Worm (Caenorhabditis elegans): ENCODE data around the gene cest-2.1.
A peak's percentile ranks its signal among the peaks of the same experiment; 100 is the strongest.

Gene cest-2.1

DNA sequence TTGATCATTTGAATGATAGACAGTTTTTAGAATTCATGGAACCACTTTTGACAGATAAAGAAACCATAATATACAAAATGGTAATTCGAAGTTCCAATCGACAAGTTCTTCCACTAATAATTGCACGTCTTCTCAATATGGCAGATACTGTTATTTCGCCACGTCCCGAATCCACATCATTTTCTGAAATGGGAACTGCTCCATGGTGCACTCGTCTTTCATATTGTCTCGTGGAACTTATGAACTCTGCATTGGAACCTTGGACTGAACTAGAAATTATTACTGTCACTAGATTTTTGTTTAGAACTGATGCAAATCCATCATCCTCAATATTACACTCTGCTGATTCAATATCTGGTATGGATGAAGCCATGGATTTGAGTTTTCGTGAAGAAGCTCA lies 15.8 kb upstream of the cest-2.1 start:
- TF ChIP-seq flt-1 (GFP tag; IDR thresholded peaks at IDR 0.05) (no peak), ztf-29 (GFP tag; IDR thresholded peaks at IDR 0.05) (no peak), med-1 (GFP tag; optimal IDR thresholded peaks at IDR 0.05; ENCODE audit: insufficient read depth) (no peak), ztf-23 (GFP tag; IDR thresholded peaks at IDR 0.05) (no peak), T22C8.4 (GFP tag; IDR thresholded peaks at IDR 0.05) (no peak), ref-1 (GFP tag; conservative IDR thresholded peaks at IDR 0.05) (no peak), klf-2 (GFP tag; conservative IDR thresholded peaks at IDR 0.05) (no peak), cog-1 (tag; optimal IDR thresholded peaks at IDR 0.05) (no peak), tab-1 (GFP tag; IDR thresholded peaks at IDR 0.05) (no peak)

- TF ChIP-seq med-1 (GFP tag; optimal IDR thresholded peaks at IDR 0.05; ENCODE audit: insufficient read depth) (no peak), ztf-23 (GFP tag; IDR thresholded peaks at IDR 0.05) (no peak), tab-1 (GFP tag; IDR thresholded peaks at IDR 0.05) (no peak), flt-1 (GFP tag; IDR thresholded peaks at IDR 0.05) (no peak), klf-2 (GFP tag; conservative IDR thresholded peaks at IDR 0.05) (no peak), cog-1 (tag; optimal IDR thresholded peaks at IDR 0.05) (peak; percentile 3), T22C8.4 (GFP tag; IDR thresholded peaks at IDR 0.05) (no peak)
Observed at ce11 chrV:14185438-14185837, 14.2 kb upstream of the cest-2.1 start, which contains the start of the genes trm-1 and ints-2. TSS of gene trm-1 (minus strand) at chrV:14185612. TSS of gene ints-2 (plus strand) at chrV:14185686.

ce11 chrV:14182860-14183259 lies 11.6 kb upstream of the cest-2.1 start, which contains the start of gene cest-2.3:
TSS of gene cest-2.3 (minus strand) at chrV:14182960.
- no peak for TF ChIP-seq klf-2 (GFP tag; conservative IDR thresholded peaks at IDR 0.05)
- TF ChIP-seq ztf-23 (GFP tag; IDR thresholded peaks at IDR 0.05): no peak
- TF ChIP-seq ztf-29 (GFP tag; IDR thresholded peaks at IDR 0.05): no peak
- no peak for TF ChIP-seq ref-1 (GFP tag; conservative IDR thresholded peaks at IDR 0.05)
- TF ChIP-seq cog-1 (tag; optimal IDR thresholded peaks at IDR 0.05): no peak

ce11 chrV:14179947-14180346 lies 8.7 kb upstream of the cest-2.1 start, which contains the start of gene ZC376.8:
TSS of gene ZC376.8 (plus strand) at chrV:14180247.
- TF ChIP-seq tab-1 (GFP tag; IDR thresholded peaks at IDR 0.05) (no peak), med-1 (GFP tag; optimal IDR thresholded peaks at IDR 0.05; ENCODE audit: insufficient read depth) (no peak), T22C8.4 (GFP tag; IDR thresholded peaks at IDR 0.05) (no peak), klf-2 (GFP tag; conservative IDR thresholded peaks at IDR 0.05) (no peak), ztf-23 (GFP tag; IDR thresholded peaks at IDR 0.05) (no peak), cog-1 (tag; optimal IDR thresholded peaks at IDR 0.05) (no peak), ref-1 (GFP tag; conservative IDR thresholded peaks at IDR 0.05) (no peak), flt-1 (GFP tag; IDR thresholded peaks at IDR 0.05) (no peak), ztf-29 (GFP tag; IDR thresholded peaks at IDR 0.05) (no peak)

DNA sequence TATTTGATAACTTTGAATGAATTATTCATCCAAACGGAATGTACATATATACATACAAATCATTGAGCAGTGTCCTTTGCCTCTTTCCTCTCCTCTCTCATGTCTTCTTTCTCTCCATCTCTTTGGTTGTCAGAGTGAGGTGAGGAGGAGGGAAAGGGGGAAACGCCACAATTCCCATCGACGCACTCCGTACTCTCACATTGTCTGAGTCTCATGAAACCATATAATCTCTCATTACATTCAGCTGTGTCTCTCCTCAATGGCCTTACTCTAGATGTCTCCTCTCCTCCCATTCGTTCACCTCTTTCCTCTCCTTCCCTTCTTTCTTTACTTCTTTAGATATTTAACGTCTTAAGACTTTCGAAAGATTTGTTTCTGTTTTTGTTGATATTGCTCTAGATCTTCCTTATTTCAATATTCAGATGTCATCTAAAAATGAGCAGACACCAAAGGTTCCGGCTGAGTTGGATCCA lies 6.4 kb upstream of the cest-2.1 start, which contains the start of gene ceh-74:
Gene ceh-74, plus strand, starts transcription at position 423 of the 473 bp plus-strand sequence.
- TF ChIP-seq flt-1 (GFP tag; IDR thresholded peaks at IDR 0.05): no peak
- no peak for TF ChIP-seq ztf-23 (GFP tag; IDR thresholded peaks at IDR 0.05)
- no peak for TF ChIP-seq cog-1 (tag; optimal IDR thresholded peaks at IDR 0.05)
- TF ChIP-seq klf-2 (GFP tag; conservative IDR thresholded peaks at IDR 0.05): no peak
- TF ChIP-seq med-1 (GFP tag; optimal IDR thresholded peaks at IDR 0.05; ENCODE audit: insufficient read depth): no peak
- no peak for TF ChIP-seq T22C8.4 (GFP tag; IDR thresholded peaks at IDR 0.05)
- no peak for TF ChIP-seq tab-1 (GFP tag; IDR thresholded peaks at IDR 0.05)
- TF ChIP-seq ref-1 (GFP tag; conservative IDR thresholded peaks at IDR 0.05): no peak
- no peak for TF ChIP-seq ztf-29 (GFP tag; IDR thresholded peaks at IDR 0.05)

DNA sequence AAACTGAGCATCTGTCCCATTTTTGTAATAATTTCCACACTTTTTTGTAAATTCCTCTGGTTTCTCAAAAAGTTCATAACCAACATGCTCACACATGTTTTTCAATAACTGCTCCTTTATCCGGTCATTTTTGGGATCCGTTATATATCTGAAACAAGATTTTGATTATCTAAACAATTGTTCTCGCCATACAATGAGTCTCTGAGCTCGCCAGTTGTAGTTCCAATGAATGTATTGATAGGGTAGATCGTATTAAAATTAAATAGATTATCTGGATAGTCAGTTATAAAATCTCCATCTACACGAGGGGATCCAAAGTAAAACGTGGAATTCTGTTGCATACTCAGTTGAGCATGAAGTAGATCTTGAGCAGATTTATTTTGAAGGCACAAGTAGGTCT lies 5.3 kb upstream of the cest-2.1 start:
- TF ChIP-seq tab-1 (GFP tag; IDR thresholded peaks at IDR 0.05) (no peak), med-1 (GFP tag; optimal IDR thresholded peaks at IDR 0.05; ENCODE audit: insufficient read depth) (no peak), flt-1 (GFP tag; IDR thresholded peaks at IDR 0.05) (no peak), klf-2 (GFP tag; conservative IDR thresholded peaks at IDR 0.05) (no peak), ztf-29 (GFP tag; IDR thresholded peaks at IDR 0.05) (no peak), ref-1 (GFP tag; conservative IDR thresholded peaks at IDR 0.05) (no peak), cog-1 (tag; optimal IDR thresholded peaks at IDR 0.05) (no peak), ztf-23 (GFP tag; IDR thresholded peaks at IDR 0.05) (no peak), T22C8.4 (GFP tag; IDR thresholded peaks at IDR 0.05) (no peak)

- TF ChIP-seq klf-2 (GFP tag; conservative IDR thresholded peaks at IDR 0.05) (no peak), med-1 (GFP tag; optimal IDR thresholded peaks at IDR 0.05; ENCODE audit: insufficient read depth) (no peak), flt-1 (GFP tag; IDR thresholded peaks at IDR 0.05) (no peak), ref-1 (GFP tag; conservative IDR thresholded peaks at IDR 0.05) (no peak), ztf-23 (GFP tag; IDR thresholded peaks at IDR 0.05) (no peak), cog-1 (tag; optimal IDR thresholded peaks at IDR 0.05) (no peak), T22C8.4 (GFP tag; IDR thresholded peaks at IDR 0.05) (no peak), tab-1 (GFP tag; IDR thresholded peaks at IDR 0.05) (no peak), ztf-29 (GFP tag; IDR thresholded peaks at IDR 0.05) (no peak)
Observed at ce11 chrV:14175216-14175615, 3.9 kb upstream of the cest-2.1 start, which contains the start of gene cest-2.2. TSS of gene cest-2.2 (minus strand) at chrV:14175355.

DNA sequence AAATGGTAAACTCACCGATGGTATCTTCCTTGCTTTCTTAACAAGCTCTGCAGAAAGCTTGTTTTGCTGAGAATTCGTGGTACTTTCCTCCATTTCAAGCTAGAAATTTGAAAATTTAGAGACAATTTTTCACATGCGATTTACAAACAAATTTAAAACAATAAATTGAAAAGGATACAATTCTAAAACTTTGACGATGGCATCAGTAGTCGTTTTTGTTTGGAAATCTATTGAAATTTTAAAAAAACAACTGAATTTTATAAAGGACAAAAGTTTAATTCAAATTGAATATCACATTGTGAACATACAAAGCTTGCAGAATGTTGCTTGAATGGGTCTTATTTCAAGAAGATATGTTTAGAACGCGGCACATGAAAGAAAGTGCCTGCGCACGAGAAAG lies 3.7 kb downstream of the cest-2.1 start, which contains the start of gene ocam-1:
Gene ocam-1, minus strand, starts transcription at position 101 of the 400 bp plus-strand sequence.
- TF ChIP-seq ztf-29 (GFP tag; IDR thresholded peaks at IDR 0.05) (no peak), tab-1 (GFP tag; IDR thresholded peaks at IDR 0.05) (no peak), klf-2 (GFP tag; conservative IDR thresholded peaks at IDR 0.05) (no peak), med-1 (GFP tag; optimal IDR thresholded peaks at IDR 0.05; ENCODE audit: insufficient read depth) (no peak), flt-1 (GFP tag; IDR thresholded peaks at IDR 0.05) (no peak), cog-1 (tag; optimal IDR thresholded peaks at IDR 0.05) (no peak), ref-1 (GFP tag; conservative IDR thresholded peaks at IDR 0.05) (no peak)

ce11 chrV:14166630-14167029 lies 4.7 kb downstream of the cest-2.1 start, which contains the start of gene cest-1.1:
TSS of gene cest-1.1 (minus strand) at chrV:14166730.
- TF ChIP-seq ztf-29 (GFP tag; IDR thresholded peaks at IDR 0.05) (no peak), cog-1 (tag; optimal IDR thresholded peaks at IDR 0.05) (no peak), T22C8.4 (GFP tag; IDR thresholded peaks at IDR 0.05) (no peak), tab-1 (GFP tag; IDR thresholded peaks at IDR 0.05) (no peak), klf-2 (GFP tag; conservative IDR thresholded peaks at IDR 0.05) (no peak), ztf-23 (GFP tag; IDR thresholded peaks at IDR 0.05) (no peak), ref-1 (GFP tag; conservative IDR thresholded peaks at IDR 0.05) (no peak), flt-1 (GFP tag; IDR thresholded peaks at IDR 0.05) (no peak)

Measured in whole organism, midembryonic.